Fruit fly (Drosophila melanogaster): ENCODE measurements around the gene X11Lbeta.

X11Lbeta gene

DNA sequence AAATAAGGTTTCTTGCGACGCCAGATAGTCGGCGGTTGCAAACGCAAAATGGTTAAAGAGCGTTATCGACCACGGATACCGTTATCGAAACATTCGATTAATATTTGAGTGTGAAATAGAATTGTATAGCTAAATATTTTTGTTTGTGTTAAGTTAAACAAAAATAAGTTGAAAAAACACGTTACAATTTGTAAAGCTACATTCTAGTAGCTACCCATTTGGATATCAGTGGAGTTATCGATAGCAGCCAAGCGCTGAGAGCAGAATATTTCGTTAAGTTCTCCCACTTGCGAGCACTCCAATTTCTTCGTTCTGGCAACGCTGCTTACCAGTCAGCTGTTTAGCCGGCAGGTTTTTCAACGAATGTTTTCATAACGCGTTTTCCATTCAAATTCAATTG is 31.7 kb upstream of the X11Lbeta start, which contains the start of the genes Hmr and CG2124 (continued):
- no peak for TF ChIP-seq Gug (GFP tag; IDR thresholded peaks at IDR 0.05)
- peak; percentile 64 for TF ChIP-seq Dref (GFP tag; IDR thresholded peaks at IDR 0.05)
- no peak for TF ChIP-seq dmrt99B (tag; optimal IDR thresholded peaks at IDR 0.05)
- no peak for TF ChIP-seq Antp (GFP tag; optimal IDR thresholded peaks at IDR 0.05)
- TF ChIP-seq CG12299 (tag; optimal IDR thresholded peaks at IDR 0.05) = no peak
- no peak for TF ChIP-seq CG12942 (GFP tag; optimal IDR thresholded peaks at IDR 0.05)
- no peak for TF ChIP-seq wek (GFP tag; optimal IDR thresholded peaks at IDR 0.05)
- no peak for TF ChIP-seq HLHmδ (GFP tag; optimal IDR thresholded peaks at IDR 0.05)
- no peak for TF ChIP-seq CG11093 (GFP tag; IDR thresholded peaks at IDR 0.05)
- no peak for TF ChIP-seq CG6654 (GFP tag; optimal IDR thresholded peaks at IDR 0.05)
- TF ChIP-seq nmo (GFP tag; optimal IDR thresholded peaks at IDR 0.05) = peak; percentile 1
- no peak for TF ChIP-seq CG11696 (GFP tag; IDR thresholded peaks at IDR 0.05)
- no peak for TF ChIP-seq CG8290 (GFP tag; optimal IDR thresholded peaks at IDR 0.05)
- TF ChIP-seq CG8290 (tag; optimal IDR thresholded peaks at IDR 0.05) = no peak
- no peak for TF ChIP-seq CG9817 (tag; optimal IDR thresholded peaks at IDR 0.05)
- TF ChIP-seq cg (GFP tag; optimal IDR thresholded peaks at IDR 0.05) = no peak
- no peak for TF ChIP-seq otp (GFP tag; IDR thresholded peaks at IDR 0.05)
- TF ChIP-seq CG30020 (tag; optimal IDR thresholded peaks at IDR 0.05) = no peak
- no peak for TF ChIP-seq Chrac-16 (GFP tag; optimal IDR thresholded peaks at IDR 0.05)
- TF ChIP-seq CG12659 (GFP tag; optimal IDR thresholded peaks at IDR 0.05) = no peak
- no peak for TF ChIP-seq Hr39 (optimal IDR thresholded peaks at IDR 0.05)
- no peak for TF ChIP-seq crol (GFP tag; IDR thresholded peaks at IDR 0.05)
- no peak for TF ChIP-seq dm (GFP tag; optimal IDR thresholded peaks at IDR 0.05)
- TF ChIP-seq jing (GFP tag; optimal IDR thresholded peaks at IDR 0.05) = no peak
- TF ChIP-seq CG3847 (GFP tag; IDR thresholded peaks at IDR 0.05) = no peak
- no peak for TF ChIP-seq odd (GFP tag; optimal IDR thresholded peaks at IDR 0.05)
- TF ChIP-seq unc-4 (GFP tag; IDR thresholded peaks at IDR 0.05; ENCODE audit: partially characterized antibody) = peak; percentile 77
- TF ChIP-seq CG17328 (GFP tag; IDR thresholded peaks at IDR 0.05) = no peak
- TF ChIP-seq esg (GFP tag; conservative IDR thresholded peaks at IDR 0.05) = no peak
- TF ChIP-seq Hmx (GFP tag; optimal IDR thresholded peaks at IDR 0.05) = no peak
- no peak for TF ChIP-seq Side (GFP tag; optimal IDR thresholded peaks at IDR 0.05)
- no peak for TF ChIP-seq CG2889 (GFP tag; IDR thresholded peaks at IDR 0.05)
- TF ChIP-seq CG16779 (GFP tag; IDR thresholded peaks at IDR 0.05) = no peak
- TF ChIP-seq hb (GFP tag; IDR thresholded peaks at IDR 0.05; ENCODE audit: partially characterized antibody) = no peak
- TF ChIP-seq CG12071 (GFP tag; optimal IDR thresholded peaks at IDR 0.05) = no peak
- TF ChIP-seq Dad (GFP tag; optimal IDR thresholded peaks at IDR 0.05) = no peak
- no peak for TF ChIP-seq bowl (GFP tag; IDR thresholded peaks at IDR 0.05)
- TF ChIP-seq Ets65A (GFP tag) = no peak
- TF ChIP-seq MTF-1 (GFP tag; optimal IDR thresholded peaks at IDR 0.05; ENCODE audit: borderline replicate concordance) = no peak
- no peak for TF ChIP-seq bigmax (GFP tag; optimal IDR thresholded peaks at IDR 0.05)
- peak; percentile 55 for TF ChIP-seq pzg (GFP tag; optimal IDR thresholded peaks at IDR 0.05)
- TF ChIP-seq klu (GFP tag; IDR thresholded peaks at IDR 0.05) = no peak
- TF ChIP-seq CG14965 (GFP tag; optimal IDR thresholded peaks at IDR 0.05; ENCODE audit: borderline replicate concordance) = no peak
- no peak for TF ChIP-seq ems (GFP tag; optimal IDR thresholded peaks at IDR 0.05)
- TF ChIP-seq sug (tag; optimal IDR thresholded peaks at IDR 0.05) = no peak
- TF ChIP-seq Rfx (GFP tag; IDR thresholded peaks at IDR 0.05) = no peak
- TF ChIP-seq pnt (GFP tag; optimal IDR thresholded peaks at IDR 0.05) = no peak
- TF ChIP-seq CG18619 (GFP tag; optimal IDR thresholded peaks at IDR 0.05) = no peak
- TF ChIP-seq CG3838 (GFP tag; optimal IDR thresholded peaks at IDR 0.05) = no peak
- TF ChIP-seq vvl (GFP tag; IDR thresholded peaks at IDR 0.05) = no peak
- TF ChIP-seq fd102C (GFP tag; optimal IDR thresholded peaks at IDR 0.05) = no peak
- no peak for TF ChIP-seq zen (tag; optimal IDR thresholded peaks at IDR 0.05)
- no peak for TF ChIP-seq en (GFP tag; optimal IDR thresholded peaks at IDR 0.05)
- no peak for TF ChIP-seq ase (GFP tag; IDR thresholded peaks at IDR 0.05)
